Fruit fly (Drosophila melanogaster): Measurements from ENCODE around the gene CG34367.

CG34367 gene

dm6 chr2L:10334854-10335277 lies 18.8 kb downstream of the CG34367 start (continued):
- TF ChIP-seq CG11247 (GFP tag; IDR thresholded peaks at IDR 0.05) (no peak), luna (GFP tag; optimal IDR thresholded peaks at IDR 0.05) (no peak), bowl (GFP tag; IDR thresholded peaks at IDR 0.05) (no peak; the same call in 1 of the 2 replicates), ap (GFP tag; IDR thresholded peaks at IDR 0.05) (no peak), Gug (GFP tag; IDR thresholded peaks at IDR 0.05) (no peak), grn (GFP tag; optimal IDR thresholded peaks at IDR 0.05) (peak; percentile 83), dimm (GFP tag; IDR thresholded peaks at IDR 0.05) (no peak), hb (GFP tag; IDR thresholded peaks at IDR 0.05; ENCODE audit: partially characterized antibody) (no peak), yki (optimal IDR thresholded peaks at IDR 0.05) (no peak), CG18599 (GFP tag; optimal IDR thresholded peaks at IDR 0.05) (peak; percentile 84), pfk (GFP tag; optimal IDR thresholded peaks at IDR 0.05) (peak; percentile 78), CG6683 (GFP tag; optimal IDR thresholded peaks at IDR 0.05) (peak; percentile 50), CG34224 (GFP tag; IDR thresholded peaks at IDR 0.05; ENCODE audit: partially characterized antibody) (peak; percentile 66), bigmax (GFP tag; optimal IDR thresholded peaks at IDR 0.05) (peak; percentile 57), CG14667 (GFP tag; IDR thresholded peaks at IDR 0.05) (no peak), TFAM (GFP tag; optimal IDR thresholded peaks at IDR 0.05) (no peak), ssp (GFP tag; IDR thresholded peaks at IDR 0.05) (no peak), CG2889 (GFP tag; IDR thresholded peaks at IDR 0.05) (no peak), CG17385 (GFP tag; optimal IDR thresholded peaks at IDR 0.05) (peak; percentile 64), CG12071 (GFP tag; optimal IDR thresholded peaks at IDR 0.05) (no peak), E2f2 (GFP tag; IDR thresholded peaks at IDR 0.05) (peak; percentile 30; the same call in 1 of the 2 replicates), nau (GFP tag; optimal IDR thresholded peaks at IDR 0.05) (peak; percentile 85), CG30431 (GFP tag; optimal IDR thresholded peaks at IDR 0.05) (no peak), gce (GFP tag; IDR thresholded peaks at IDR 0.05) (no peak), tgo (GFP tag; IDR thresholded peaks at IDR 0.05) (no peak; the same call in 2 of the 3 replicates), CG10979 (tag; optimal IDR thresholded peaks at IDR 0.05) (peak; percentile 44), sqz (GFP tag; optimal IDR thresholded peaks at IDR 0.05) (peak; percentile 76), sd (tag; optimal IDR thresholded peaks at IDR 0.05) (peak; percentile 93), B-H1 (GFP tag; IDR thresholded peaks at IDR 0.05) (no peak), Poxn (GFP tag; IDR thresholded peaks at IDR 0.05) (no peak), Stat92E (GFP tag; optimal IDR thresholded peaks at IDR 0.05) (peak in 1 of 3 experiments; percentile 33), chm (GFP tag; IDR thresholded peaks at IDR 0.05) (no peak; the same call in 1 of the 2 replicates), CG30020 (tag; optimal IDR thresholded peaks at IDR 0.05) (peak; percentile 96), Ssrp (tag; optimal IDR thresholded peaks at IDR 0.05) (no peak), dan (GFP tag; IDR thresholded peaks at IDR 0.05) (no peak), Bdp1 (GFP tag; optimal IDR thresholded peaks at IDR 0.05) (no peak), CG2875 (GFP tag; optimal IDR thresholded peaks at IDR 0.05) (peak; percentile 53), CG3838 (GFP tag; optimal IDR thresholded peaks at IDR 0.05) (no peak), odd (GFP tag; optimal IDR thresholded peaks at IDR 0.05) (peak; percentile 67), sr (GFP tag; IDR thresholded peaks at IDR 0.05) (no peak), NC2β (GFP tag; optimal IDR thresholded peaks at IDR 0.05) (peak; percentile 55), Dbx (GFP tag; IDR thresholded peaks at IDR 0.05) (peak; percentile 81; the same call in 2 of the 3 replicates), CG15601 (tag; optimal IDR thresholded peaks at IDR 0.05) (peak; percentile 77), pnt (GFP tag; optimal IDR thresholded peaks at IDR 0.05) (peak; percentile 27), CG2120 (GFP tag; optimal IDR thresholded peaks at IDR 0.05) (peak; percentile 69), tll (GFP tag; optimal IDR thresholded peaks at IDR 0.05) (no peak), CG7786 (GFP tag; optimal IDR thresholded peaks at IDR 0.05) (peak; percentile 30), CG32772 (GFP tag; IDR thresholded peaks at IDR 0.05) (no peak), al (GFP tag; IDR thresholded peaks at IDR 0.05) (no peak), maf-S (GFP tag; optimal IDR thresholded peaks at IDR 0.05) (peak; percentile 41), CG12659 (GFP tag; optimal IDR thresholded peaks at IDR 0.05) (peak; percentile 77)

Measured in whole organism, embryonic.